Worm (Caenorhabditis elegans): Measurements from ENCODE around the gene F43C1.7.

F43C1.7 gene

ce11 chrIII:4237660-4238059, 4.7 kb downstream of the F43C1.7 start (continued):
- TF ChIP-seq Y116A8C.19 (tag; optimal IDR thresholded peaks at IDR 0.05; ENCODE audit: borderline replicate concordance), result no peak
- peak; percentile 92 for TF ChIP-seq xbp-1 (tag; optimal IDR thresholded peaks at IDR 0.05)
- peak; percentile 93 for TF ChIP-seq swsn-7 (tag; optimal IDR thresholded peaks at IDR 0.05)
- peak; percentile 64 to 75 (median 68) for TF ChIP-seq dpl-1 (GFP tag; optimal IDR thresholded peaks at IDR 0.05)
- peak; percentile 94 for TF ChIP-seq ztf-4 (tag; optimal IDR thresholded peaks at IDR 0.05)
- no peak for TF ChIP-seq aly-2 (tag; optimal IDR thresholded peaks at IDR 0.05)
- TF ChIP-seq nhr-47 (tag; optimal IDR thresholded peaks at IDR 0.05), result peak; percentile 94
- TF ChIP-seq ztf-11 (tag; optimal IDR thresholded peaks at IDR 0.05), result no peak
- TF ChIP-seq dsc-1 (tag; optimal IDR thresholded peaks at IDR 0.05), result peak; percentile 85
- peak; percentile 19 for TF ChIP-seq lin-39 (tag; optimal IDR thresholded peaks at IDR 0.05)
- TF ChIP-seq ces-1 (GFP tag; optimal IDR thresholded peaks at IDR 0.05), result no peak
- TF ChIP-seq snpc-4 (tag; optimal IDR thresholded peaks at IDR 0.05), result peak; percentile 39
- peak; percentile 92 for TF ChIP-seq mep-1 (tag; optimal IDR thresholded peaks at IDR 0.05)
- peak; percentile 66 to 97 for TF ChIP-seq mdl-1 (tag; optimal IDR thresholded peaks at IDR 0.05)
- no peak for TF ChIP-seq sptf-1 (tag; optimal IDR thresholded peaks at IDR 0.05)
- TF ChIP-seq nhr-85 (tag), result peak; percentile 99
- peak; percentile 88 to 90 for TF ChIP-seq lsy-2 (tag; optimal IDR thresholded peaks at IDR 0.05)
- TF ChIP-seq lin-35 (GFP tag; optimal IDR thresholded peaks at IDR 0.05), result peak; percentile 79 to 87
- peak; percentile 94 for TF ChIP-seq jun-1 (tag; optimal IDR thresholded peaks at IDR 0.05)
- no peak for TF ChIP-seq zag-1 (tag; optimal IDR thresholded peaks at IDR 0.05)
- peak; percentile 89 for TF ChIP-seq irx-1 (tag; optimal IDR thresholded peaks at IDR 0.05)
- peak; percentile 93 for TF ChIP-seq nhr-237 (tag; optimal IDR thresholded peaks at IDR 0.05)
- TF ChIP-seq egl-27 (tag; optimal IDR thresholded peaks at IDR 0.05), result peak; percentile 61 to 94
- TF ChIP-seq fos-1 (tag; optimal IDR thresholded peaks at IDR 0.05), result peak; percentile 85
- peak; percentile 51 for TF ChIP-seq aha-1 (tag; optimal IDR thresholded peaks at IDR 0.05)
- peak; percentile 80 for TF ChIP-seq pax-3 (tag; optimal IDR thresholded peaks at IDR 0.05)
- peak; percentile 98 for TF ChIP-seq nhr-11 (tag; optimal IDR thresholded peaks at IDR 0.05)
- peak; percentile 93 for TF ChIP-seq tbx-2 (tag; optimal IDR thresholded peaks at IDR 0.05)
- TF ChIP-seq ama-1 (optimal IDR thresholded peaks at IDR 0.05), result peak; percentile 16
- peak; percentile 97 for TF ChIP-seq snu-23 (GFP tag; optimal IDR thresholded peaks at IDR 0.05)
- peak in 4 of 6 experiments; percentile 42 to 75 (median 66) for TF ChIP-seq elt-3 (tag; optimal IDR thresholded peaks at IDR 0.05)
- TF ChIP-seq C04F5.9 (tag; optimal IDR thresholded peaks at IDR 0.05), result peak; percentile 62
- peak; percentile 91 for TF ChIP-seq C16A3.4 (tag; optimal IDR thresholded peaks at IDR 0.05)
- TF ChIP-seq ceh-88 (GFP tag; IDR thresholded peaks at IDR 0.05), result peak; percentile 65; the same call in 1 of the 2 replicates
- peak; percentile 72 to 79 (median 79) for TF ChIP-seq ceh-82 (tag; optimal IDR thresholded peaks at IDR 0.05)
- peak; percentile 57 for TF ChIP-seq mef-2 (tag; optimal IDR thresholded peaks at IDR 0.05)
- TF ChIP-seq fkh-10 (GFP tag; optimal IDR thresholded peaks at IDR 0.05), result peak; percentile 95
- no peak for TF ChIP-seq pag-3 (tag; optimal IDR thresholded peaks at IDR 0.05; ENCODE audit: borderline replicate concordance, insufficient read depth)
- TF ChIP-seq ceh-8 (GFP tag; optimal IDR thresholded peaks at IDR 0.05), result peak; percentile 81
- TF ChIP-seq nhr-71 (tag; optimal IDR thresholded peaks at IDR 0.05), result peak; percentile 98
- TF ChIP-seq blmp-1 (tag; optimal IDR thresholded peaks at IDR 0.05), result peak; percentile 89
- no peak for TF ChIP-seq unc-62 (GFP tag; optimal IDR thresholded peaks at IDR 0.05)
- TF ChIP-seq hpl-2 (GFP tag; optimal IDR thresholded peaks at IDR 0.05), result peak; percentile 72
- TF ChIP-seq mab-9 (GFP tag; IDR thresholded peaks at IDR 0.05), result 0 out of 2 replicates have a peak, but pooled peaks have one; percentile 25
- TF ChIP-seq nhr-20 (tag; optimal IDR thresholded peaks at IDR 0.05), result peak; percentile 100
- TF ChIP-seq skn-1 (tag; optimal IDR thresholded peaks at IDR 0.05), result peak; percentile 80
- TF ChIP-seq lin-13 (GFP tag; optimal IDR thresholded peaks at IDR 0.05), result peak; percentile 91
- no peak for TF ChIP-seq ceh-63 (GFP tag; optimal IDR thresholded peaks at IDR 0.05)
- peak; percentile 91 for TF ChIP-seq nhr-90 (tag; optimal IDR thresholded peaks at IDR 0.05; ENCODE audit: poor library complexity)
- TF ChIP-seq F16B12.6 (tag; optimal IDR thresholded peaks at IDR 0.05), result peak; percentile 3
- peak; percentile 84 for TF ChIP-seq lir-3 (tag; optimal IDR thresholded peaks at IDR 0.05; ENCODE audit: poor library complexity)
- no peak for TF ChIP-seq hlh-17 (GFP tag; optimal IDR thresholded peaks at IDR 0.05; ENCODE audit: borderline replicate concordance)
- TF ChIP-seq pqm-1 (tag; optimal IDR thresholded peaks at IDR 0.05), result no peak
